Fruit fly (Drosophila melanogaster): Measurements from ENCODE around the gene CG9519.

- TF ChIP-seq chn (GFP tag; optimal IDR thresholded peaks at IDR 0.05), result no peak
- TF ChIP-seq bsh (GFP tag; optimal IDR thresholded peaks at IDR 0.05), result no peak
- TF ChIP-seq CG5180 (GFP tag; optimal IDR thresholded peaks at IDR 0.05), result no peak
- no peak for TF ChIP-seq hb (GFP tag; IDR thresholded peaks at IDR 0.05; ENCODE audit: partially characterized antibody)
- TF ChIP-seq Sry-β (GFP tag; optimal IDR thresholded peaks at IDR 0.05), result no peak
- no peak for TF ChIP-seq CG10366 (GFP tag; IDR thresholded peaks at IDR 0.05)
- no peak for TF ChIP-seq Hey (tag; optimal IDR thresholded peaks at IDR 0.05)
- no peak for TF ChIP-seq her (GFP tag; optimal IDR thresholded peaks at IDR 0.05)
- no peak for TF ChIP-seq Asciz (GFP tag; optimal IDR thresholded peaks at IDR 0.05)
- no peak for TF ChIP-seq CG11504 (tag; optimal IDR thresholded peaks at IDR 0.05)
- no peak for TF ChIP-seq CG4820 (GFP tag; optimal IDR thresholded peaks at IDR 0.05)
- TF ChIP-seq al (GFP tag; IDR thresholded peaks at IDR 0.05), result no peak
- no peak for TF ChIP-seq fd96Cb (tag; optimal IDR thresholded peaks at IDR 0.05)
Observed at dm6 chrX:14850069-14850468, 6.1 kb downstream of the CG9519 start.

Measured in whole organism, embryonic.